Fruit fly (Drosophila melanogaster) whole organism, pupa: ENCODE measurements around the gene wat.

Experiments used
- CG10348 ChIP-seq: fragments of 200-800 bp; sonication (Bioruptor generic); IDR thresholded peaks from 2 replicates; pipeline ENCODE4 v1.3.6; 2022; ENCODE audit warnings: missing biosample characterization, missing genetic modification characterization
- CG12605 ChIP-seq: fragments of 200-800 bp; sonication (Bioruptor generic); IDR thresholded peaks from 2 replicates; pipeline ENCODE4 v1.3.6; 2022; ENCODE audit warnings: missing biosample characterization, missing genetic modification characterization
- CG13204 ChIP-seq: fragments of 200-800 bp; sonication (Bioruptor generic); optimal IDR thresholded peaks from 2 replicates; lab custom pipeline; 2018; ENCODE audit warnings: missing biosample characterization, mild to moderate bottlenecking, missing genetic modification characterization, moderate library complexity
- CG14655 ChIP-seq: fragments of 200-800 bp; sonication (Bioruptor generic); optimal IDR thresholded peaks from 3 replicates; lab custom pipeline; 2017; ENCODE audit warnings: mild to moderate bottlenecking, missing biosample characterization, missing genetic modification reagents, missing genetic modification characterization
- CG15710 ChIP-seq: fragments of 200-800 bp; sonication (Bioruptor generic); optimal IDR thresholded peaks from 2 replicates; lab custom pipeline; 2018; ENCODE audit warnings: missing biosample characterization, mild to moderate bottlenecking, missing genetic modification characterization, moderate library complexity
- CG17806 ChIP-seq: fragments of 200-800 bp; sonication (Bioruptor generic); optimal IDR thresholded peaks from 2 replicates; lab custom pipeline; 2018; ENCODE audit warnings: missing biosample characterization, mild to moderate bottlenecking, missing genetic modification characterization, moderate library complexity
- CG32121 ChIP-seq: fragments of 200-800 bp; sonication (Bioruptor generic); IDR thresholded peaks from 2 replicates; pipeline ENCODE4 v1.3.6; 2022; ENCODE audit warnings: missing biosample characterization, missing genetic modification characterization
- CG34367 ChIP-seq: fragments of 200-800 bp; sonication (Bioruptor generic); optimal IDR thresholded peaks from 2 replicates; lab custom pipeline; 2018; ENCODE audit warnings: missing biosample characterization, mild to moderate bottlenecking, missing genetic modification characterization
- CG4496 ChIP-seq: fragments of 200-800 bp; sonication (Bioruptor generic); IDR thresholded peaks from 3 replicates; pipeline ENCODE4 v1.3.6; 2022; ENCODE audit warnings: missing biosample characterization, missing genetic modification characterization
- CG8159 ChIP-seq: fragments of 200-800 bp; sonication (Bioruptor generic); optimal IDR thresholded peaks from 3 replicates; lab custom pipeline; 2018; ENCODE audit warnings: missing biosample characterization, mild to moderate bottlenecking, missing genetic modification characterization, moderate library complexity
- CG8301 ChIP-seq: fragments of 200-800 bp; sonication (Bioruptor generic); optimal IDR thresholded peaks from 2 replicates; lab custom pipeline; 2018; ENCODE audit warnings: missing biosample characterization, mild to moderate bottlenecking, missing genetic modification characterization
- CG9948 ChIP-seq: fragments of 200-800 bp; sonication (Bioruptor generic); optimal IDR thresholded peaks from 2 replicates; lab custom pipeline; 2018; ENCODE audit warnings: missing biosample characterization, mild to moderate bottlenecking, missing genetic modification characterization, moderate library complexity
- D1 ChIP-seq: fragments of 200-800 bp; sonication (Bioruptor generic); optimal IDR thresholded peaks from 2 replicates; lab custom pipeline; 2018; ENCODE audit warnings: missing biosample characterization, mild to moderate bottlenecking, missing genetic modification characterization, moderate library complexity
- EcR ChIP-seq: fragments of 200-800 bp; sonication (Bioruptor generic); optimal IDR thresholded peaks from 3 replicates; lab custom pipeline; 2019; ENCODE audit warnings: missing biosample characterization, missing genetic modification characterization, mild to moderate bottlenecking, moderate library complexity, missing genetic modification reagents
- Ets98B ChIP-seq: fragments of 200-800 bp; sonication (Bioruptor generic); IDR thresholded peaks from 2 replicates; pipeline ENCODE4 v1.3.6; 2022; ENCODE audit warnings: missing biosample characterization, missing genetic modification characterization
- Pif1A ChIP-seq: fragments of 200-800 bp; sonication (Bioruptor generic); optimal IDR thresholded peaks from 3 replicates; lab custom pipeline; 2016; ENCODE audit warnings: missing biosample characterization, missing genetic modification characterization
- Pif1B ChIP-seq: fragments of 200-800 bp; sonication (Bioruptor generic); optimal IDR thresholded peaks from 3 replicates; lab custom pipeline; 2016; ENCODE audit warnings: missing biosample characterization, missing genetic modification characterization
- Snoo ChIP-seq: fragments of 200-800 bp; sonication (Bioruptor generic); optimal IDR thresholded peaks from 3 replicates; lab custom pipeline; 2017; ENCODE audit warnings: missing biosample characterization, mild to moderate bottlenecking, missing genetic modification characterization, inconsistent platforms
- fd96Ca ChIP-seq: fragments of 200-800 bp; sonication (Bioruptor generic); IDR thresholded peaks from 3 replicates; pipeline ENCODE4 v1.3.6; 2022; ENCODE audit warnings: missing biosample characterization, missing genetic modification characterization
- gl ChIP-seq: fragments of 200-800 bp; sonication (Bioruptor generic); optimal IDR thresholded peaks from 2 replicates; lab custom pipeline; 2018; ENCODE audit warnings: missing biosample characterization, mild to moderate bottlenecking, missing genetic modification characterization
- rn ChIP-seq: fragments of 200-800 bp; sonication (Bioruptor generic); IDR thresholded peaks from 2 replicates; pipeline ENCODE4 v1.3.6; 2022; ENCODE audit warnings: missing biosample characterization, missing genetic modification characterization

The wat gene

dm6 chr3R:29000001-29000400 is 20.2 kb downstream of the wat start:
- TF ChIP-seq D1 (tag; lab: Kevin White, UChicago) (no peak), CG32121 (GFP tag; lab: Robert Waterston, UW) (no peak), Snoo (tag; lab: Kevin White, UChicago) (no peak), EcR (GFP tag; lab: Kevin White, UChicago) (no peak), CG8301 (tag; lab: Kevin White, UChicago) (no peak), CG34367 (tag; lab: Kevin White, UChicago) (no peak), fd96Ca (GFP tag; lab: Robert Waterston, UW) (no peak; the same call in 2 of the 3 replicates), CG4496 (no peak; the same call in 2 of the 3 replicates), CG12605 (GFP tag; lab: Robert Waterston, UW) (no peak), CG13204 (GFP tag; lab: Kevin White, UChicago) (no peak), rn (GFP tag; lab: Robert Waterston, UW) (no peak), CG8159 (tag; lab: Kevin White, UChicago) (no peak), CG17806 (no peak), gl (tag; lab: Kevin White, UChicago) (no peak), CG9948 (no peak), CG15710 (tag; lab: Kevin White, UChicago) (no peak), Pif1A (GFP tag; lab: Kevin White, UChicago) (no peak), Pif1B (GFP tag; lab: Kevin White, UChicago) (no peak), CG10348 (GFP tag; lab: Robert Waterston, UW) (no peak)
- TF ChIP-seq, all 21 proteins: peak for 0

DNA sequence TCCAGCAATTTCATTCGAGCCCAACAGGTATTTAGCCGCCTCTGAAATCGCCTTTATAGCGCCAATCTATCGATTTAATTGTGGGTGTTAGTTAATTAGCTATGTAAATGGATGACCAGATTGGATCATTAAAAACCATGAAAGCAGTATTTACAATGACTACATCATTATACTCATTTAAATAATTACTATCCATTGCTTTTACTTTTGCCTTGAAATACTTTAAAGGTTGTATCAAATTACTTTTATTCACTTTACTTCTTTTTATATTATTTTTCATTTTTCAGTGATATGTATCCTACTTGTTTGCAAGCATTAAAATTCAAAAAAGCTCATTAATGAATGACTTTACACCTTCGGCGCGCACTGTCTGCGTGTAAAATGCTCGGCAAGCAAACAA is 21.2 kb downstream of the wat start:
- TF ChIP-seq rn (GFP tag; lab: Robert Waterston, UW) = no peak
- TF ChIP-seq CG10348 (GFP tag; lab: Robert Waterston, UW) = no peak
- no peak for TF ChIP-seq CG12605 (GFP tag; lab: Robert Waterston, UW)
- peak; percentile 30 for TF ChIP-seq CG14655 (GFP tag; lab: Kevin White, UChicago)
- TF ChIP-seq CG9948 = peak; percentile 26
- TF ChIP-seq Snoo (tag; lab: Kevin White, UChicago) = peak; percentile 46
- TF ChIP-seq fd96Ca (GFP tag; lab: Robert Waterston, UW) = no peak
- TF ChIP-seq Ets98B = no peak
- TF ChIP-seq D1 (tag; lab: Kevin White, UChicago) = no peak
- peak; percentile 54 for TF ChIP-seq CG15710 (tag; lab: Kevin White, UChicago)
- TF ChIP-seq gl (tag; lab: Kevin White, UChicago) = no peak
- TF ChIP-seq CG32121 (GFP tag; lab: Robert Waterston, UW) = no peak
- no peak for TF ChIP-seq CG34367 (tag; lab: Kevin White, UChicago)
- TF ChIP-seq CG4496 = no peak
- TF ChIP-seq Pif1B (GFP tag; lab: Kevin White, UChicago) = no peak
- TF ChIP-seq CG8301 (tag; lab: Kevin White, UChicago) = no peak
- TF ChIP-seq CG17806 = no peak
- no peak for TF ChIP-seq CG13204 (GFP tag; lab: Kevin White, UChicago)
- no peak for TF ChIP-seq Pif1A (GFP tag; lab: Kevin White, UChicago)
- no peak for TF ChIP-seq EcR (GFP tag; lab: Kevin White, UChicago)
- TF ChIP-seq CG8159 (tag; lab: Kevin White, UChicago) = peak; percentile 66

DNA sequence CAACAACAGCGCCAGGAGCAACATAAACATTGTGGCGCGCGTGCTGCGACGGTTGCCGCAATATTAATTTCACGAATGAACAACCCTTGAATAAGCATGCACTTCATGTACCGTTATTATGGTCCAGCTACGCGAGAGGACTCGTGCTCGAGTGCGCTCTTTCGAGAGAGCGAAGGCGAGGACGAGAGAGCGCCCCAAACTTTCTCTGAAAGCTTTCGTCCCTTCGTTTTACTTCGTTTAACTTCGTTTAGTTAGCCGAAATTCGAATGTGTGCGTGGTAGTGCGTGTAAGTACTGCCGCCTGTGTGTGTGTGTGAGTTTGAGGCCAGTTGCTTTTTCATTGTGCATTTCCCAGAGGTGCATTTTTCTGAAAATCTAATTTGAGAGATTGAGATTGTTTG is 29.5 kb downstream of the wat start:
- TF ChIP-seq CG32121 (GFP tag; lab: Robert Waterston, UW) (no peak), CG13204 (GFP tag; lab: Kevin White, UChicago) (no peak), gl (tag; lab: Kevin White, UChicago) (no peak), CG8159 (tag; lab: Kevin White, UChicago) (no peak), CG8301 (tag; lab: Kevin White, UChicago) (no peak), Ets98B (no peak), rn (GFP tag; lab: Robert Waterston, UW) (no peak), CG17806 (no peak), CG10348 (GFP tag; lab: Robert Waterston, UW) (no peak), CG4496 (no peak), CG15710 (tag; lab: Kevin White, UChicago) (no peak), CG14655 (GFP tag; lab: Kevin White, UChicago) (no peak), Pif1A (GFP tag; lab: Kevin White, UChicago) (no peak), CG12605 (GFP tag; lab: Robert Waterston, UW) (no peak)
- TF ChIP-seq, all 21 proteins: peak for 0

dm6 chr3R:28989388-28989787 is 30.8 kb downstream of the wat start:
- TF ChIP-seq CG9948 (no peak), Pif1B (GFP tag; lab: Kevin White, UChicago) (no peak), Snoo (tag; lab: Kevin White, UChicago) (no peak), CG8159 (tag; lab: Kevin White, UChicago) (no peak), CG4496 (no peak), CG34367 (tag; lab: Kevin White, UChicago) (no peak), CG15710 (tag; lab: Kevin White, UChicago) (no peak), CG17806 (no peak), gl (tag; lab: Kevin White, UChicago) (no peak), CG12605 (GFP tag; lab: Robert Waterston, UW) (no peak), Ets98B (no peak), fd96Ca (GFP tag; lab: Robert Waterston, UW) (no peak), CG13204 (GFP tag; lab: Kevin White, UChicago) (no peak), CG32121 (GFP tag; lab: Robert Waterston, UW) (no peak), CG8301 (tag; lab: Kevin White, UChicago) (no peak), CG10348 (GFP tag; lab: Robert Waterston, UW) (no peak), CG14655 (GFP tag; lab: Kevin White, UChicago) (no peak)

- TF ChIP-seq Pif1B (GFP tag; lab: Kevin White, UChicago) = no peak
- peak; percentile 47 for TF ChIP-seq CG15710 (tag; lab: Kevin White, UChicago)
- no peak for TF ChIP-seq Ets98B
- peak; percentile 67 for TF ChIP-seq CG8159 (tag; lab: Kevin White, UChicago)
- TF ChIP-seq CG8301 (tag; lab: Kevin White, UChicago) = peak; percentile 33
- no peak for TF ChIP-seq Snoo (tag; lab: Kevin White, UChicago)
- peak; percentile 12 for TF ChIP-seq Pif1A (GFP tag; lab: Kevin White, UChicago)
- no peak for TF ChIP-seq CG12605 (GFP tag; lab: Robert Waterston, UW)
- TF ChIP-seq CG4496 = no peak
- no peak for TF ChIP-seq D1 (tag; lab: Kevin White, UChicago)
- TF ChIP-seq gl (tag; lab: Kevin White, UChicago) = no peak
- no peak for TF ChIP-seq rn (GFP tag; lab: Robert Waterston, UW)
- TF ChIP-seq CG10348 (GFP tag; lab: Robert Waterston, UW) = no peak
- TF ChIP-seq CG9948 = peak; percentile 23
- TF ChIP-seq CG14655 (GFP tag; lab: Kevin White, UChicago) = peak; percentile 56
- TF ChIP-seq CG17806 = peak; percentile 12
- peak; percentile 1 for TF ChIP-seq CG34367 (tag; lab: Kevin White, UChicago)
- no peak for TF ChIP-seq CG32121 (GFP tag; lab: Robert Waterston, UW)
These were observed 32.4 kb downstream of the wat start for dm6 chr3R:28987596-28988378.
